Worm (Caenorhabditis elegans): ENCODE results near the gene T10C6.10.

The T10C6.10 gene

ce11 chrV:16023051-16023450, 13.2 kb upstream of the T10C6.10 start, which contains the start of gene cwc-15:
Gene cwc-15 (plus strand): TSS chrV:16023351.
- no peak for TF ChIP-seq aly-2 (tag; optimal IDR thresholded peaks at IDR 0.05)
- TF ChIP-seq nhr-77 (tag; optimal IDR thresholded peaks at IDR 0.05): no peak
- no peak for TF ChIP-seq ets-5 (GFP tag; IDR thresholded peaks at IDR 0.05)
- no peak for TF ChIP-seq irx-1 (tag; optimal IDR thresholded peaks at IDR 0.05)
- no peak for TF ChIP-seq fkh-8 (tag; optimal IDR thresholded peaks at IDR 0.05)

- TF ChIP-seq ceh-8 (GFP tag; optimal IDR thresholded peaks at IDR 0.05): peak; percentile 5
- TF ChIP-seq C04F5.9 (tag; optimal IDR thresholded peaks at IDR 0.05): no peak
Measured at ce11 chrV:16023559-16023958, 12.7 kb upstream of the T10C6.10 start.

ce11 chrV:16024300-16024699, 11.9 kb upstream of the T10C6.10 start, which contains the start of gene T10C6.6:
Gene T10C6.6 (plus strand): TSS chrV:16024326.
- peak; percentile 27 for TF ChIP-seq elt-2 (tag; optimal IDR thresholded peaks at IDR 0.05)
- TF ChIP-seq ceh-8 (GFP tag; optimal IDR thresholded peaks at IDR 0.05): no peak
- no peak for TF ChIP-seq efl-1 (optimal IDR thresholded peaks at IDR 0.05)
- TF ChIP-seq efl-1 (GFP tag; optimal IDR thresholded peaks at IDR 0.05 in 1 of 2): peak in 1 of 2 experiments; percentile 82

DNA sequence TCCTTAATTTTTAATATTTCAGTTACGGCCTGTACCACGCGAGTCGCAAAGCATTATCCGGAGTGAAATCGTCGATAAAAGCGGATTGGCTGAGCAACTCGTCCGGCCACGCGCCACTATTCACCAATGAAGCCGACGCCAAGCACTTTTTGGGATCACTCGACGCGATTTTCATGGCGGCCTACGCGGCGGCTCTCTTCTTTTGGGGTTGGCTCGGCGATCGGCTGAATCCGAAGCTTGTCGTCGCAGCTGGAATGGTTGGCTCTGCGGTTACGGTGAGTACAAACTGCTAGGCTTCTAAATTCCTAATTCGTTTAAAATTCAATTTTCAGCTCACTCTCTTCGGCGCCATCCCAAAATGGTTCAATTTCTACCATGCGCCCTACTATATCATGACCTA, 11.3 kb upstream of the T10C6.10 start:
- TF ChIP-seq ets-5 (GFP tag; IDR thresholded peaks at IDR 0.05) (no peak), mef-2 (tag; optimal IDR thresholded peaks at IDR 0.05) (no peak), fkh-4 (tag; optimal IDR thresholded peaks at IDR 0.05; ENCODE audit: borderline replicate concordance) (no peak), sup-37 (GFP tag; optimal IDR thresholded peaks at IDR 0.05) (no peak), nhr-19 (GFP tag; conservative IDR thresholded peaks at IDR 0.05) (no peak), nhr-28 (tag; optimal IDR thresholded peaks at IDR 0.05) (no peak), snpc-4 (tag; optimal IDR thresholded peaks at IDR 0.05) (no peak), lin-15B (tag; optimal IDR thresholded peaks at IDR 0.05) (no peak), nhr-71 (tag; optimal IDR thresholded peaks at IDR 0.05) (no peak), ceh-82 (tag; optimal IDR thresholded peaks at IDR 0.05) (no peak), ceh-90 (tag; optimal IDR thresholded peaks at IDR 0.05) (no peak), skn-1 (tag; optimal IDR thresholded peaks at IDR 0.05) (no peak), snu-23 (GFP tag; optimal IDR thresholded peaks at IDR 0.05) (no peak), xbp-1 (tag; optimal IDR thresholded peaks at IDR 0.05) (no peak)

ce11 chrV:16029237-16029636, 7.0 kb upstream of the T10C6.10 start:
- no peak for TF ChIP-seq efl-1 (optimal IDR thresholded peaks at IDR 0.05)
- peak in 1 of 2 experiments; percentile 46 for TF ChIP-seq efl-1 (GFP tag; optimal IDR thresholded peaks at IDR 0.05 in 1 of 2)
- no peak for TF ChIP-seq mef-2 (tag; optimal IDR thresholded peaks at IDR 0.05)
- no peak for TF ChIP-seq fkh-8 (tag; optimal IDR thresholded peaks at IDR 0.05)
- TF ChIP-seq nhr-90 (tag; optimal IDR thresholded peaks at IDR 0.05; ENCODE audit: poor library complexity): no peak
- no peak for TF ChIP-seq jun-1 (tag; optimal IDR thresholded peaks at IDR 0.05)
- no peak for TF ChIP-seq ceh-8 (GFP tag; optimal IDR thresholded peaks at IDR 0.05)

ce11 chrV:16031571-16031970, 4.6 kb upstream of the T10C6.10 start, which contains the start of gene T10C6.7:
Gene T10C6.7 (minus strand): TSS chrV:16031713.
- TF ChIP-seq fos-1 (tag; optimal IDR thresholded peaks at IDR 0.05): no peak
- no peak for TF ChIP-seq egl-13 (tag; optimal IDR thresholded peaks at IDR 0.05)
- no peak for TF ChIP-seq elt-2 (tag; optimal IDR thresholded peaks at IDR 0.05)
- TF ChIP-seq hpl-2 (GFP tag; optimal IDR thresholded peaks at IDR 0.05): no peak
- no peak for TF ChIP-seq unc-98 (GFP tag; IDR thresholded peaks at IDR 0.05)
- no peak for TF ChIP-seq C34B4.2 (tag; optimal IDR thresholded peaks at IDR 0.05)
- TF ChIP-seq lin-14 (GFP tag; optimal IDR thresholded peaks at IDR 0.05): no peak
- no peak for TF ChIP-seq aly-2 (tag; optimal IDR thresholded peaks at IDR 0.05)
- no peak for TF ChIP-seq irx-1 (tag; optimal IDR thresholded peaks at IDR 0.05)

ce11 chrV:16032761-16033160, 3.5 kb upstream of the T10C6.10 start, which contains the start of gene T10C6.16:
Gene T10C6.16 (minus strand): TSS chrV:16033005.
- no peak for TF ChIP-seq egl-13 (tag; optimal IDR thresholded peaks at IDR 0.05)
- TF ChIP-seq efl-1 (optimal IDR thresholded peaks at IDR 0.05): no peak
- no peak for TF ChIP-seq efl-1 (GFP tag; optimal IDR thresholded peaks at IDR 0.05 in 1 of 2)
- TF ChIP-seq C16A3.4 (tag; optimal IDR thresholded peaks at IDR 0.05): no peak
- TF ChIP-seq nhr-85 (tag): peak; percentile 18

Measured in whole organism, L1 larva.